1 worm cellular context compared by ENCODE assay signal in the genomic region with DNA sequence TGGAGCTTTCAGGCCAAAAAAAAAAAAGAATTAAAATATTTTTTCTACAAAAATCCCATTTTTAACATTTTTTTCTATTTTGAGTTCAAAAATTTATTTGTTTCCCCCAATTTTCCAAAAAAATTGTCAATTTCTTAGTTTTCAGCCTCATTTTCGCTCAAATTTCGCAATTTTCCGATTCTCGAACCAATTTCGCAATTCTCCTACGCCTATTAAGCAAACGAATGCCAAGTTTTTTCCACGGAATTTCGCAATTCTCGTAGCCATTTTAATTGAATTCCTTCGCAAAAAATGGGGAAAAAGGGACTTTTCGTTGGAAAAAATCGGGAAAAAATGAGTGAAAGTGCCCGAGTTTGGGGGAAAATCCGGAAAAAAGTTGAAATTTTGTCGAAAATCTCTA.
TF ChIP-seq lines count a peak whose summit lies in the region.

No protein-coding gene starts in this region.

TF ChIP-seq in whole organism, L1 larva, 84 proteins besides CTCF, POLR2A, EP300 and RAD21 (continued from another document):
- TF ChIP-seq nhr-71 (tag; optimal IDR thresholded peaks at IDR 0.05; lab: Kevin White, UChicago) (no peak), ceh-63 (GFP tag; optimal IDR thresholded peaks at IDR 0.05; lab: Kevin White, UChicago) (no peak), Y116A8C.19 (tag; optimal IDR thresholded peaks at IDR 0.05; lab: Kevin White, UChicago; ENCODE audit: borderline replicate concordance) (no peak), egl-27 (tag; optimal IDR thresholded peaks at IDR 0.05; lab: Kevin White, UChicago) (no peak), hlh-17 (GFP tag; optimal IDR thresholded peaks at IDR 0.05; lab: Kevin White, UChicago; ENCODE audit: borderline replicate concordance) (no peak), zag-1 (tag; optimal IDR thresholded peaks at IDR 0.05; lab: Kevin White, UChicago) (no peak), dsc-1 (tag; optimal IDR thresholded peaks at IDR 0.05; lab: Kevin White, UChicago) (no peak), nhr-90 (tag; optimal IDR thresholded peaks at IDR 0.05; lab: Kevin White, UChicago; ENCODE audit: poor library complexity) (no peak), fkh-10 (GFP tag; optimal IDR thresholded peaks at IDR 0.05; lab: Kevin White, UChicago) (no peak), C16A3.4 (tag; optimal IDR thresholded peaks at IDR 0.05; lab: Kevin White, UChicago) (no peak), nhr-84 (tag; optimal IDR thresholded peaks at IDR 0.05; lab: Kevin White, UChicago) (no peak), nhr-11 (tag; optimal IDR thresholded peaks at IDR 0.05; lab: Kevin White, UChicago) (no peak), lin-14 (GFP tag; optimal IDR thresholded peaks at IDR 0.05; lab: Kevin White, UChicago) (peak; percentile 28), rnt-1 (tag; optimal IDR thresholded peaks at IDR 0.05; lab: Kevin White, UChicago) (no peak), sox-4 (tag; optimal IDR thresholded peaks at IDR 0.05; lab: Kevin White, UChicago) (no peak), skn-1 (tag; optimal IDR thresholded peaks at IDR 0.05; lab: Kevin White, UChicago) (peak; percentile 70), unc-30 (tag; optimal IDR thresholded peaks at IDR 0.05; lab: Kevin White, UChicago) (no peak), zip-4 (GFP tag; optimal IDR thresholded peaks at IDR 0.05; lab: Kevin White, UChicago) (peak; percentile 64), unc-98 (GFP tag; IDR thresholded peaks at IDR 0.05; lab: Robert Waterston, UW) (no peak), snpc-4 (tag; optimal IDR thresholded peaks at IDR 0.05; lab: Kevin White, UChicago) (no peak), nhr-77 (tag; optimal IDR thresholded peaks at IDR 0.05; lab: Kevin White, UChicago) (no peak)
